Worm (Caenorhabditis elegans) whole organism, L1 larva: Measurements from ENCODE around the gene F47G3.1.

Experiments
- C16A3.4 ChIP-seq: fragments of 150-350 bp; optimal IDR thresholded peaks from 2 replicates; lab custom pipeline; 2014; ENCODE audit warnings: missing biosample characterization, missing genetic modification characterization
- aha-1 ChIP-seq: fragments of 150-350 bp; optimal IDR thresholded peaks from 2 replicates; lab custom pipeline; 2014; ENCODE audit warnings: missing biosample characterization, missing genetic modification characterization
- ama-1 ChIP-seq: fragments of 150-350 bp; optimal IDR thresholded peaks from 2 replicates; lab custom pipeline; 2014
- blmp-1 ChIP-seq: fragments of 150-350 bp; optimal IDR thresholded peaks from 2 replicates; lab custom pipeline; 2014; ENCODE audit warnings: missing biosample characterization, missing genetic modification characterization
- ceh-63 ChIP-seq: fragments of 200-800 bp; sonication (Bioruptor generic); optimal IDR thresholded peaks from 2 replicates; lab custom pipeline; 2018; ENCODE audit warnings: mild to moderate bottlenecking, missing genetic modification characterization, missing compliant biosample characterization
- dpl-1 ChIP-seq, 3 experiments: fragments of 150-350 bp in 2 of 3; sonication (generic microtip) in 1 of 3; optimal IDR thresholded peaks; 2 replicates each; lab custom pipeline; 2014 to 2017; ENCODE audit warnings: missing biosample characterization in 3 of 3, missing genetic modification characterization in 3 of 3, missing genetic modification reagents in 3 of 3
- dsc-1 ChIP-seq: sonication (generic microtip); optimal IDR thresholded peaks from 2 replicates; lab custom pipeline; 2016; ENCODE audit warnings: mild to moderate bottlenecking, missing genetic modification characterization, missing compliant biosample characterization
- efl-1 ChIP-seq, 4 experiments: fragments of 150-350 bp; optimal IDR thresholded peaks in 3 of 4; peaks in 1 of 4; 1 replicate in 1 of 4; 2 replicates in 3 of 4; lab custom pipeline; 2014; ENCODE audit warnings: missing biosample characterization in 2 of 4, missing genetic modification characterization in 2 of 4, missing genetic modification reagents in 2 of 4
- egl-27 ChIP-seq, 2 experiments: fragments of 150-350 bp in 1 of 2; sonication (generic microtip); optimal IDR thresholded peaks; 3 replicates each; lab custom pipeline; 2017 to 2018; ENCODE audit warnings: missing biosample characterization in 2 of 2, missing genetic modification characterization in 2 of 2, missing genetic modification reagents in 2 of 2
- elt-2 ChIP-seq: sonication (generic microtip); optimal IDR thresholded peaks from 2 replicates; lab custom pipeline; 2016; ENCODE audit warnings: missing genetic modification characterization, mild to moderate bottlenecking, inconsistent platforms, missing compliant biosample characterization, missing genetic modification reagents
- elt-3 ChIP-seq, 6 experiments: fragments of 150-350 bp in 1 of 6; sonication (generic microtip); optimal IDR thresholded peaks; 2 replicates each; lab custom pipeline; 2017 to 2018; ENCODE audit warnings: missing biosample characterization in 6 of 6, missing genetic modification characterization in 6 of 6, inconsistent platforms in 1 of 6
- fkh-10 ChIP-seq: sonication (generic microtip); optimal IDR thresholded peaks from 2 replicates; lab custom pipeline; 2017; ENCODE audit warnings: missing biosample characterization, missing genetic modification reagents, missing genetic modification characterization
- grh-1 ChIP-seq: fragments of 200-800 bp; sonication (Bioruptor generic); IDR thresholded peaks from 2 replicates; pipeline ENCODE4 v1.3.6; 2022; ENCODE audit warnings: missing genetic modification reagents, missing genetic modification characterization, missing compliant biosample characterization
- hlh-4 ChIP-seq: sonication (generic microtip); optimal IDR thresholded peaks from 2 replicates; lab custom pipeline; 2016; ENCODE audit warnings: mild to moderate bottlenecking, missing genetic modification characterization, missing compliant biosample characterization
- isw-1 ChIP-seq: fragments of 200-800 bp; sonication (Bioruptor generic); IDR thresholded peaks from 2 replicates; pipeline ENCODE4 v1.3.6; 2022; ENCODE audit warnings: missing genetic modification characterization, missing compliant biosample characterization
- lin-39 ChIP-seq: fragments of 150-350 bp; optimal IDR thresholded peaks from 2 replicates; lab custom pipeline; 2014; ENCODE audit warnings: missing biosample characterization, missing genetic modification reagents, missing genetic modification characterization
- lir-3 ChIP-seq: sonication (generic microtip); optimal IDR thresholded peaks from 2 replicates; lab custom pipeline; 2016; ENCODE audit warnings: mild to moderate bottlenecking, missing genetic modification characterization, moderate library complexity, missing compliant biosample characterization; ENCODE audit not compliant: poor library complexity
- mab-9 ChIP-seq: fragments of 200-800 bp; sonication (Bioruptor generic); IDR thresholded peaks from 2 replicates; pipeline ENCODE4 v1.3.6; 2022; ENCODE audit warnings: missing genetic modification reagents, missing genetic modification characterization, missing compliant biosample characterization
- mef-2 ChIP-seq: fragments of 150-350 bp; optimal IDR thresholded peaks from 2 replicates; lab custom pipeline; 2014; ENCODE audit warnings: missing biosample characterization, missing genetic modification characterization
- mep-1 ChIP-seq: fragments of 150-350 bp; optimal IDR thresholded peaks from 2 replicates; lab custom pipeline; 2014; ENCODE audit warnings: missing biosample characterization, missing genetic modification characterization
- nhr-12 ChIP-seq: sonication (generic microtip); optimal IDR thresholded peaks from 2 replicates; lab custom pipeline; 2017; ENCODE audit warnings: missing biosample characterization, missing genetic modification characterization
- nhr-19 ChIP-seq: fragments of 200-800 bp; sonication (Bioruptor generic); conservative IDR thresholded peaks from 2 replicates; pipeline ENCODE4 v1.3.6; 2022; ENCODE audit warnings: missing genetic modification characterization, missing compliant biosample characterization
- nhr-237 ChIP-seq: fragments of 150-350 bp; optimal IDR thresholded peaks from 2 replicates; lab custom pipeline; 2014; ENCODE audit warnings: missing biosample characterization, missing genetic modification characterization
- nhr-28 ChIP-seq: fragments of 150-350 bp; optimal IDR thresholded peaks from 2 replicates; lab custom pipeline; 2014; ENCODE audit warnings: missing biosample characterization, missing genetic modification characterization
- nhr-47 ChIP-seq: sonication (generic microtip); optimal IDR thresholded peaks from 2 replicates; lab custom pipeline; 2016; ENCODE audit warnings: mild to moderate bottlenecking, missing genetic modification characterization, moderate library complexity, missing compliant biosample characterization
- nhr-85 ChIP-seq: sonication (generic microtip); peaks from one replicate; lab custom pipeline; 2016; ENCODE audit warnings: missing genetic modification characterization, inconsistent platforms, missing compliant biosample characterization
- nhr-90 ChIP-seq: sonication (generic microtip); optimal IDR thresholded peaks from 2 replicates; lab custom pipeline; 2016; ENCODE audit warnings: mild to moderate bottlenecking, missing genetic modification characterization, missing compliant biosample characterization; ENCODE audit not compliant: poor library complexity
- rnt-1 ChIP-seq: sonication (generic microtip); optimal IDR thresholded peaks from 2 replicates; lab custom pipeline; 2016; ENCODE audit warnings: mild to moderate bottlenecking, missing genetic modification characterization, moderate library complexity, missing compliant biosample characterization
- skn-1 ChIP-seq: fragments of 150-350 bp; optimal IDR thresholded peaks from 2 replicates; lab custom pipeline; 2014; ENCODE audit warnings: missing biosample characterization, missing genetic modification characterization
- snpc-4 ChIP-seq: fragments of 150-350 bp; optimal IDR thresholded peaks from 2 replicates; lab custom pipeline; 2014; ENCODE audit warnings: missing biosample characterization, missing genetic modification characterization
- snu-23 ChIP-seq: sonication (generic microtip); optimal IDR thresholded peaks from 2 replicates; lab custom pipeline; 2016; ENCODE audit warnings: missing genetic modification characterization, missing compliant biosample characterization
- sptf-1 ChIP-seq: fragments of 150-350 bp; optimal IDR thresholded peaks from 2 replicates; lab custom pipeline; 2014; ENCODE audit warnings: missing biosample characterization, missing genetic modification characterization
- swsn-7 ChIP-seq: sonication (generic microtip); optimal IDR thresholded peaks from 2 replicates; lab custom pipeline; 2016; ENCODE audit warnings: missing genetic modification characterization, missing compliant biosample characterization
- tlp-1 ChIP-seq: fragments of 150-350 bp; optimal IDR thresholded peaks from 2 replicates; lab custom pipeline; 2014; ENCODE audit warnings: missing biosample characterization, missing genetic modification characterization
- unc-130 ChIP-seq: fragments of 150-350 bp; optimal IDR thresholded peaks from 2 replicates; lab custom pipeline; 2017; ENCODE audit warnings: missing biosample characterization, missing genetic modification characterization, inconsistent platforms
- unc-30 ChIP-seq: sonication (generic microtip); optimal IDR thresholded peaks from 2 replicates; lab custom pipeline; 2017; ENCODE audit warnings: missing biosample characterization, missing genetic modification characterization
- unc-62 ChIP-seq: fragments of 150-350 bp; optimal IDR thresholded peaks from 2 replicates; lab custom pipeline; 2014; ENCODE audit warnings: missing biosample characterization, missing genetic modification reagents, missing genetic modification characterization
- unc-86 ChIP-seq: sonication (generic microtip); optimal IDR thresholded peaks from 2 replicates; lab custom pipeline; 2016; ENCODE audit warnings: missing genetic modification characterization, missing compliant biosample characterization
- xbp-1 ChIP-seq: sonication (generic microtip); optimal IDR thresholded peaks from 2 replicates; lab custom pipeline; 2016; ENCODE audit warnings: missing genetic modification characterization, missing compliant biosample characterization
- zag-1 ChIP-seq: fragments of 150-350 bp; optimal IDR thresholded peaks from 2 replicates; lab custom pipeline; 2014; ENCODE audit warnings: missing biosample characterization, missing genetic modification characterization

F47G3.1 gene

DNA sequence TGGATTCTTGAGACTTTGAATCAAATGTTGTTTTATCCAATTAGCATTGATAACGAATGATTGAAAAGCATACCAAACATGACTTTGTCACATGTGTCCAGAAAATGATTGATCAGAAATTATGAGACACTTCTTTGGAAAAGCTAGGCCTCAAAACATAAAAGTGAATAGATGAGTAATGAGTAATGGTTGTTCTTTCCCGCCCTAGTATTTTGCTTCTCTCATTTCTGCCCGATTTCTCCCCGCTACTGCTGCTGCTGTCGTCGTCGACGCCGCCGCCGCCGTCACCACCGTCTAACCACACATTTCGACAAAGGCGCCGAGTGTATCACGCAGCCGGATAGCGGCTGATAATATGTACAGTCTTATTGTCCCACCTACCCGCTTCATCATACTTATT is at the start of gene F47G3.1:
Gene F47G3.1 (plus strand): TSS at position 301 of the 400 bp plus-strand sequence.
- TF ChIP-seq rnt-1 (tag; lab: Kevin White, UChicago) (no peak), unc-30 (tag; lab: Kevin White, UChicago) (no peak), blmp-1 (peak; percentile 39), nhr-85 (peak; percentile 61), swsn-7 (tag; lab: Kevin White, UChicago) (no peak), dpl-1 (GFP tag; optimal IDR thresholded peaks at IDR 0.05; lab: Kevin White, UChicago) (no peak), nhr-12 (tag; lab: Kevin White, UChicago) (no peak), elt-3 (tag; optimal IDR thresholded peaks at IDR 0.05; lab: Kevin White, UChicago) (peak in 1 of 6 experiments; percentile 9)

DNA sequence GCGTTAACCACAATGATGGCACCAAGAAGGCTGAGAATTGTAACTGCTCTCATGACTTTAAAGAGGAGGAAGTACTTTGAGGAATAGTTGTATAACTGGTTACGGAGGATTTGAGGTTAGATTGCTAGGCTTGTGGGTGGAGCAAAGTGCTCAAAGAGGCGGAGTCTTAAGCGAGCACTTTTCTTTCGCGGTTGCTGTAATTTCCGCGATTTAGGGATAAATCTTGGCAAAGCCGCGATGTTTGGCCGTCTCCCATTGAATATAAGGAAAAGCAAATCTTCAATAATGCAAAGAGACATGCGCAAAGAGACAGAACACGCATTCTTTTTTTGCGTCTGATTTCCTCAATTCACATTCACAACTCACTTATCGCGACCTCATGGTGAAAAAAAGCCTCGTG is 47.3 kb upstream of the F47G3.1 start, which contains the start of gene nlp-45:
Gene nlp-45 (minus strand): TSS at position 101 of the 400 bp plus-strand sequence.
- TF ChIP-seq ceh-63 (GFP tag; lab: Kevin White, UChicago) (no peak), unc-130 (no peak), isw-1 (no peak), skn-1 (no peak), efl-1 (optimal IDR thresholded peaks at IDR 0.05; lab: Kevin White, UChicago) (no peak), efl-1 (GFP tag; optimal IDR thresholded peaks at IDR 0.05 in 1 of 2; lab: Kevin White, UChicago) (no peak), C16A3.4 (no peak), grh-1 (no peak), elt-2 (tag; lab: Kevin White, UChicago) (no peak), unc-62 (no peak), unc-86 (tag; lab: Kevin White, UChicago) (no peak), fkh-10 (GFP tag; lab: Kevin White, UChicago) (no peak), nhr-19 (GFP tag; lab: Robert Waterston, UW) (no peak), lir-3 (tag; lab: Kevin White, UChicago) (no peak), hlh-4 (tag; lab: Kevin White, UChicago) (no peak), tlp-1 (tag; lab: Kevin White, UChicago) (no peak), lin-39 (no peak), nhr-28 (tag; lab: Kevin White, UChicago) (no peak), ama-1 (lab: Kevin White, UChicago) (no peak)
- TF ChIP-seq, all 84 proteins: peak for 0

DNA sequence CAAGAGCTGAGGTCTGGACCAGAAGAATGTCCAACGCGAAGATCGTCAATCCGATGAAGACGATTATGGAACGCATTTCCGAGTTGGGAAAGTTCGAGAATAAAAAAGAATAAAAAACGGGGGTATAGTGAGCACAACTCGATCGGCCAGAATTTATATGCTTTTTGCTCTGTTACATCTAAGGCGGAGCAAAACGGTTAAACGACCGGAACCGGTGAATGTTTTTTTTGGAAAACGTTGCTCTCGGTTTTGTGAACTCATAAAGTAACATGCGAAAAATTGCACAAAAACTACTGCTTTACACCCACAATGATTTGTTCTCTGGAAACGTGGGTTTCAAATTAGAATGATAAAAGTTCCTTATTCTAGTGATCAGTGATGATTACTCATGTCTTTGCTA is 43.6 kb upstream of the F47G3.1 start, which contains the start of gene nlp-22:
Gene nlp-22 (minus strand): TSS at position 101 of the 400 bp plus-strand sequence.
- TF ChIP-seq sptf-1 (tag; lab: Kevin White, UChicago) (no peak), dsc-1 (tag; lab: Kevin White, UChicago) (no peak), mab-9 (GFP tag; lab: Robert Waterston, UW) (no peak), zag-1 (no peak), xbp-1 (tag; lab: Kevin White, UChicago) (no peak), egl-27 (tag; optimal IDR thresholded peaks at IDR 0.05; lab: Kevin White, UChicago) (no peak), aha-1 (tag; lab: Kevin White, UChicago) (no peak), nhr-90 (tag; lab: Kevin White, UChicago) (no peak), grh-1 (no peak), mep-1 (tag; lab: Kevin White, UChicago) (no peak), snpc-4 (tag; lab: Kevin White, UChicago) (no peak), unc-62 (no peak), snu-23 (no peak), C16A3.4 (no peak), mef-2 (tag; lab: Kevin White, UChicago) (no peak), nhr-47 (tag; lab: Kevin White, UChicago) (no peak), nhr-237 (tag; lab: Kevin White, UChicago) (no peak)
